Fruit fly (Drosophila melanogaster): ENCODE data around the gene Ns3.

The Ns3 gene

DNA sequence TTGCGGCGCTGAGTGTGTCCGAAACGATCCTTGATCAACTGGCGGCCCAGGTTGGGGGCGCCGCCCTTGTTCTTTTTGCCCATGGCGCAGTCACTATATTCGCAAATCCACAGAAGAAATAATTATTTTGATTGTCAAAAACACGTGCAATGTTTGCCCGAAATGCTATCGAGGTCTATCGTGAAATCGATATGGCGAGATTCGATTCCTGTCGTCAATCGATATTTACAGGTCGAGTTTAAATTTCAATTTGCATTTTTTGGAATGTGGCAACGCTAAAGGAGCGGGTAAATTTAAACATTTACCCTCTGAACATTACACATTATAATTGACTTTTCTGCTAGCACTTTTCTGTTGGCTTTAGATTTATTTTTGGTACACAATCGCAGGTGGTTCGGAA lies at the start of gene Ns3 (continued):
- TF ChIP-seq dan (GFP tag; IDR thresholded peaks at IDR 0.05): no peak
- TF ChIP-seq HLH54F (GFP tag; optimal IDR thresholded peaks at IDR 0.05): no peak
- TF ChIP-seq Drgx (GFP tag; IDR thresholded peaks at IDR 0.05): no peak
- TF ChIP-seq CG32772 (GFP tag; IDR thresholded peaks at IDR 0.05): no peak
- no peak for TF ChIP-seq CG14965 (GFP tag; optimal IDR thresholded peaks at IDR 0.05; ENCODE audit: borderline replicate concordance)
- no peak for TF ChIP-seq sr (GFP tag; IDR thresholded peaks at IDR 0.05)
- no peak for TF ChIP-seq salm (tag; optimal IDR thresholded peaks at IDR 0.05)
- no peak for TF ChIP-seq Gsc (GFP tag; IDR thresholded peaks at IDR 0.05)
- no peak for TF ChIP-seq run (tag; optimal IDR thresholded peaks at IDR 0.05)
- TF ChIP-seq CG33557 (GFP tag; optimal IDR thresholded peaks at IDR 0.05): no peak
- no peak for TF ChIP-seq scrt (GFP tag; optimal IDR thresholded peaks at IDR 0.05)
- peak; percentile 94 for TF ChIP-seq Dp (GFP tag; optimal IDR thresholded peaks at IDR 0.05)
- no peak for TF ChIP-seq dimm (GFP tag; IDR thresholded peaks at IDR 0.05)
- TF ChIP-seq CG17612 (GFP tag; IDR thresholded peaks at IDR 0.05): no peak
- TF ChIP-seq CG8924 (tag; optimal IDR thresholded peaks at IDR 0.05): no peak
- no peak for TF ChIP-seq Sry-β (GFP tag; optimal IDR thresholded peaks at IDR 0.05)
- no peak for TF ChIP-seq HmgD (GFP tag; optimal IDR thresholded peaks at IDR 0.05)
- no peak for TF ChIP-seq kni (GFP tag; optimal IDR thresholded peaks at IDR 0.05)
- TF ChIP-seq NK7.1 (GFP tag; optimal IDR thresholded peaks at IDR 0.05): no peak
- TF ChIP-seq CG13123 (GFP tag; optimal IDR thresholded peaks at IDR 0.05): no peak
- no peak for TF ChIP-seq gcm2 (GFP tag; optimal IDR thresholded peaks at IDR 0.05)
- no peak for TF ChIP-seq ftz-f1 (GFP tag; optimal IDR thresholded peaks at IDR 0.05)
- peak; percentile 72 for TF ChIP-seq Doc3 (GFP tag; IDR thresholded peaks at IDR 0.05; ENCODE audit: partially characterized antibody)
- no peak for TF ChIP-seq Six4 (GFP tag; optimal IDR thresholded peaks at IDR 0.05)
- TF ChIP-seq ewg (GFP tag; optimal IDR thresholded peaks at IDR 0.05): no peak
- peak; percentile 9 for TF ChIP-seq CG4617 (GFP tag; optimal IDR thresholded peaks at IDR 0.05; ENCODE audit: borderline replicate concordance)
- TF ChIP-seq unpg (GFP tag; optimal IDR thresholded peaks at IDR 0.05): no peak
- TF ChIP-seq CTCF (GFP tag; optimal IDR thresholded peaks at IDR 0.05): no peak
- TF ChIP-seq tgo (GFP tag; IDR thresholded peaks at IDR 0.05): no peak
- no peak for TF ChIP-seq gcm (GFP tag; optimal IDR thresholded peaks at IDR 0.05)
- TF ChIP-seq ci (GFP tag; IDR thresholded peaks at IDR 0.05): no peak
- TF ChIP-seq otp (GFP tag; IDR thresholded peaks at IDR 0.05): no peak
- TF ChIP-seq CG15601 (tag; optimal IDR thresholded peaks at IDR 0.05): no peak
- no peak for TF ChIP-seq CG12391 (tag; optimal IDR thresholded peaks at IDR 0.05)
- TF ChIP-seq Asciz (GFP tag; optimal IDR thresholded peaks at IDR 0.05): no peak
- TF ChIP-seq pb (GFP tag; optimal IDR thresholded peaks at IDR 0.05): no peak
- no peak for TF ChIP-seq Hr39 (optimal IDR thresholded peaks at IDR 0.05)
- peak; percentile 76 for TF ChIP-seq CG1603 (tag; optimal IDR thresholded peaks at IDR 0.05)
- TF ChIP-seq CG15269 (tag; optimal IDR thresholded peaks at IDR 0.05): no peak
- TF ChIP-seq stwl (tag; optimal IDR thresholded peaks at IDR 0.05): peak; percentile 62
- TF ChIP-seq YL-1 (GFP tag; optimal IDR thresholded peaks at IDR 0.05): peak; percentile 63
- peak; percentile 88 for TF ChIP-seq amos (GFP tag; IDR thresholded peaks at IDR 0.05; ENCODE audit: partially characterized antibody)
- TF ChIP-seq nerfin-1 (tag; optimal IDR thresholded peaks at IDR 0.05): no peak
- no peak for TF ChIP-seq pho (GFP tag; optimal IDR thresholded peaks at IDR 0.05)
- no peak for TF ChIP-seq CG10979 (tag; optimal IDR thresholded peaks at IDR 0.05)
- TF ChIP-seq Ada2b (GFP tag; IDR thresholded peaks at IDR 0.05): no peak
- TF ChIP-seq CG3065 (GFP tag; optimal IDR thresholded peaks at IDR 0.05): no peak
- TF ChIP-seq dmrt11E (tag; optimal IDR thresholded peaks at IDR 0.05): no peak
- TF ChIP-seq ranshi (GFP tag; IDR thresholded peaks at IDR 0.05): no peak
- no peak for TF ChIP-seq CG6765 (GFP tag; optimal IDR thresholded peaks at IDR 0.05)
- no peak for TF ChIP-seq CG9727 (GFP tag; optimal IDR thresholded peaks at IDR 0.05)
- no peak for TF ChIP-seq Hsf (GFP tag; optimal IDR thresholded peaks at IDR 0.05)
- peak; percentile 91 for TF ChIP-seq CG7963 (GFP tag; IDR thresholded peaks at IDR 0.05; ENCODE audit: partially characterized antibody)

All from whole organism, embryonic.